Worm (Caenorhabditis elegans) whole organism, mixed stage, embryonic: ENCODE results near the gene C33D9.10.

Experiments
- ceh-83 ChIP-seq: fragments of 200-800 bp; sonication (Bioruptor generic); optimal IDR thresholded peaks from 2 replicates; lab custom pipeline; 2018; ENCODE audit warnings: mild to moderate bottlenecking, missing genetic modification characterization, missing compliant biosample characterization
- elt-3 ChIP-seq: fragments of 150-350 bp; optimal IDR thresholded peaks from 2 replicates; lab custom pipeline; 2014; ENCODE audit warnings: missing biosample characterization, missing genetic modification characterization
- mab-5 ChIP-seq: fragments of 150-350 bp; optimal IDR thresholded peaks from 2 replicates; lab custom pipeline; 2014; ENCODE audit warnings: missing biosample characterization, missing genetic modification characterization
- nhr-76 ChIP-seq: sonication (generic microtip); optimal IDR thresholded peaks from 2 replicates; lab custom pipeline; 2017; ENCODE audit warnings: missing biosample characterization, missing genetic modification characterization

DNA sequence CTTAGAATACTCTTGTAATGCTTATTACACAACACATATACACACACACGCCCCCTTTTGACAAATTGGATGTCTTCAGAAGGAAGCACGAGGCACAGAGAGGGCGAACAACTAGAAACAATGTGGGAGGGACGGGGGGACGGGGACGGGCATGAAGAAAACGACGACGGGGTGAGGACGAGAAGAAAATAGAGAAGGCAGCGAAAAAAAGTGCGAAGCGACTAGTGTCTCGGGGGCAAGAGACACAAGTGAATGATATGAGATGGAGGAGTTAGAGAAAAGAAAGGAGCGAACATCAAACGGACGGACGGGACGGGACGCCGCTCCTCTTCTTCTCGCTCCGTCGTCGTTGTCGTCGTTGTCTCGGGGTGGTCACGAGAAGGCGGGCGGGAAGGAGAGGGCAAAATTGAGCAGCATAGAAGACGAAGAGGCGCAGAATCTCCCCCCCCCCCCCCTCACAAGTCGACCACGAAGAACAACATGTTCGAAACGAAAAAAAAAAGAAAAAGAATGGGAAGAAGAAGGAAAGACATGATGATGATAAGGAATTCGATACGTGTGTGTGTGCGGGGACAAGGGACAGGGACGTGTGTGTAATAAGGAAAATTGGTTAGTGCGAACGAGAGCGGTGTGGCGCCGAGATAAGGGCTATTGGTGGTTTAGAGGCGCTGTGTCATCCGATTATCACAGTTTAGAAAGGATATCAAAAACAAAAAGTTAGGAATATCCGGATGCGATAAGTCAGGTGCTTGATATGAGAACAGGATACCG, 7.1 kb upstream of the C33D9.10 start:
- no peak for TF ChIP-seq nhr-76 (tag; lab: Kevin White, UChicago)
- TF ChIP-seq mab-5 (tag; lab: Kevin White, UChicago) = no peak
- no peak for TF ChIP-seq elt-3 (tag; lab: Kevin White, UChicago)
- peak; percentile 52 for TF ChIP-seq ceh-83 (GFP tag; lab: Kevin White, UChicago)
